Worm (Caenorhabditis elegans) whole organism, L3 larva: ENCODE results near the gene nhr-159.

Experiments
- egl-27 ChIP-seq: sonication (generic microtip); optimal IDR thresholded peaks from 4 replicates; lab custom pipeline; 2017; ENCODE audit warnings: missing biosample characterization, missing genetic modification reagents, missing genetic modification characterization
- nhr-11 ChIP-seq: fragments of 150-350 bp; optimal IDR thresholded peaks from 2 replicates; lab custom pipeline; 2014; ENCODE audit warnings: missing biosample characterization, missing genetic modification characterization
- nhr-12 ChIP-seq: fragments of 150-350 bp; optimal IDR thresholded peaks from 2 replicates; lab custom pipeline; 2014; ENCODE audit warnings: missing biosample characterization, missing genetic modification characterization
- pha-4 ChIP-seq: fragments of 150-350 bp; optimal IDR thresholded peaks from 2 replicates; lab custom pipeline; 2014; ENCODE audit warnings: missing biosample characterization, missing genetic modification reagents, missing genetic modification characterization

- TF ChIP-seq pha-4 (tag; lab: Kevin White, UChicago) (no peak), egl-27 (tag; lab: Kevin White, UChicago) (no peak), nhr-11 (tag; lab: Kevin White, UChicago) (no peak), nhr-12 (tag; lab: Kevin White, UChicago) (no peak)
Measured at ce11 chrV:3921635-3922034, 43.5 kb upstream of the nhr-159 start, which contains the start of gene srx-65.
